Fruit fly (Drosophila melanogaster) whole organism, prepupa: Measurements from ENCODE around the gene Ir68a.

Source experiments
- CG34406 ChIP-seq: fragments of 200-800 bp; sonication (Bioruptor generic); optimal IDR thresholded peaks from 3 replicates; lab custom pipeline; 2016; ENCODE audit warnings: missing biosample characterization, missing genetic modification characterization
- CG7368 ChIP-seq: fragments of 200-800 bp; sonication (Bioruptor generic); optimal IDR thresholded peaks from 3 replicates; lab custom pipeline; 2016; ENCODE audit warnings: missing biosample characterization, missing genetic modification characterization
- CG8319 ChIP-seq: fragments of 200-800 bp; sonication (Bioruptor generic); optimal IDR thresholded peaks from 3 replicates; lab custom pipeline; 2016; ENCODE audit warnings: missing biosample characterization, missing genetic modification characterization
- Eip75B ChIP-seq: fragments of 200-800 bp; sonication (Bioruptor generic); optimal IDR thresholded peaks from 3 replicates; lab custom pipeline; 2016; ENCODE audit warnings: missing biosample characterization, missing genetic modification characterization
- Lpt ChIP-seq: fragments of 200-800 bp; sonication (Bioruptor generic); optimal IDR thresholded peaks from 3 replicates; lab custom pipeline; 2016; ENCODE audit warnings: missing biosample characterization, missing genetic modification characterization
- dsx ChIP-seq: fragments of 200-800 bp; optimal IDR thresholded peaks from 3 replicates; lab custom pipeline; 2019; ENCODE audit warnings: missing biosample characterization, mild to moderate bottlenecking, missing genetic modification characterization, moderate library complexity; ENCODE audit not compliant: poor library complexity, severe bottlenecking
- fd85E ChIP-seq: fragments of 200-800 bp; sonication (Bioruptor generic); optimal IDR thresholded peaks from 3 replicates; lab custom pipeline; 2016; ENCODE audit warnings: missing biosample characterization, missing genetic modification characterization

dm6 chr3L:11237127-11237759 is 1.2 kb upstream of the Ir68a start:
- TF ChIP-seq dsx (GFP tag; lab: Kevin White, UChicago) (no peak), CG8319 (GFP tag; lab: Kevin White, UChicago) (no peak), Lpt (no peak), Eip75B (GFP tag; lab: Kevin White, UChicago) (no peak), CG7368 (no peak), CG34406 (GFP tag; lab: Kevin White, UChicago) (no peak), fd85E (GFP tag; lab: Kevin White, UChicago) (no peak)
